Worm (Caenorhabditis elegans) whole organism, L2 larva: ENCODE results near the gene F32D8.15.

Experiments
- Y55F3AM.14 ChIP-seq: fragments of 200-800 bp; sonication (Bioruptor generic); optimal IDR thresholded peaks from 2 replicates; lab custom pipeline; 2018; ENCODE audit warnings: mild to moderate bottlenecking, missing genetic modification characterization, missing compliant biosample characterization
- skn-1 ChIP-seq: sonication (generic microtip); optimal IDR thresholded peaks from 2 replicates; lab custom pipeline; 2017; ENCODE audit warnings: missing biosample characterization, missing genetic modification characterization
- unc-39 ChIP-seq: fragments of 150-350 bp; optimal IDR thresholded peaks from 2 replicates; lab custom pipeline; 2014; ENCODE audit warnings: missing biosample characterization, missing genetic modification characterization

ce11 chrV:10921747-10922146 is 17.9 kb downstream of the F32D8.15 start, which contains the start of gene nas-31:
- TF ChIP-seq Y55F3AM.14 (GFP tag; lab: Kevin White, UChicago) (no peak), unc-39 (tag; lab: Kevin White, UChicago) (no peak), skn-1 (tag; lab: Kevin White, UChicago) (no peak)
